Fruit fly (Drosophila melanogaster): ENCODE results near the gene CG34148.

CG34148 gene

DNA sequence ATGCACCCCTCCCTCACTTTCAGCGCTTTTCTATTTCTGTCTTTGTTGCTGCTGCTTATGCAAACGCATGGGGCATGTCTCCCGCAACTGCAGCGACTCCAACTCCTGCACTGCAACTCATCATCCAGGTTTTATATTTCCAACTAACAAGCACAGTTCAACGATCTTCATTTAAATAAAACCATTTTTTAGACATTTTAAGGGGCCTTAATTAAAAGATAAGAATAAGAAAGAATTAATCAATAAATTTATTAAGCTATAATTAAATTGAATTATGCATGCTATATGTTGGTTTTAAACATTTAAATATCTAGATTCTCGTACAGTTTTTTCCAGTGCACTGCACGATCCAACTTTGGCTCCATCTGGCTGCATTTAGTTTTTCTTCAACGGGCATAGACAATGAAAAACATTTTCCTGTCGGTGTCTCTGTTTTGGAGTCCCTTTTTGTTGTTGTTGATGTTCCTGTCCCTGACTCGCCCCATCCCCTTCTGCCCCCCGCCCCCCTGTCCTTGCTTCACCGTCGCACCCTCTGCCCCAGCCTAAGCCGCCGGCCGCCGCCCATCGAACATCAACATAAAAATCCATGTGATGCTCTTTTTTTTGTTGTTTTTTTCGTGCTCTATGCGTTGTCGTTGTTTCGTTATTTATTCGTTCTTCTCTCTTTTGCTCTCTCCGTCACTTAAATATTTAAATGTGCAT is 49.5 kb downstream of the CG34148 start:
- TF ChIP-seq cnc (optimal IDR thresholded peaks at IDR 0.05) (no peak), bab1 (GFP tag; optimal IDR thresholded peaks at IDR 0.05) (no peak), Mnt (GFP tag; optimal IDR thresholded peaks at IDR 0.05) (no peak), kay (GFP tag; ENCODE audit: borderline replicate concordance) (no peak), Crg-1 (GFP tag; optimal IDR thresholded peaks at IDR 0.05) (no peak)

- TF ChIP-seq kay (GFP tag; ENCODE audit: borderline replicate concordance) (no peak), CG5204 (GFP tag; optimal IDR thresholded peaks at IDR 0.05) (no peak), CG7101 (tag; optimal IDR thresholded peaks at IDR 0.05) (no peak), Clk (GFP tag; optimal IDR thresholded peaks at IDR 0.05) (no peak), cnc (optimal IDR thresholded peaks at IDR 0.05) (no peak), bab1 (GFP tag; optimal IDR thresholded peaks at IDR 0.05) (no peak), CG7045 (GFP tag; optimal IDR thresholded peaks at IDR 0.05) (no peak), CG1620 (GFP tag; optimal IDR thresholded peaks at IDR 0.05) (no peak), toe (GFP tag; optimal IDR thresholded peaks at IDR 0.05) (no peak), CG12768 (GFP tag; optimal IDR thresholded peaks at IDR 0.05) (no peak), Hr96 (GFP tag; optimal IDR thresholded peaks at IDR 0.05) (no peak), CG14711 (tag; optimal IDR thresholded peaks at IDR 0.05) (no peak), cic (GFP tag; optimal IDR thresholded peaks at IDR 0.05) (no peak), Crg-1 (GFP tag; optimal IDR thresholded peaks at IDR 0.05) (no peak), ovo (GFP tag; optimal IDR thresholded peaks at IDR 0.05) (no peak)
These were observed 50.4 kb downstream of the CG34148 start for dm6 chr3R:21828040-21828526.
